Worm (Caenorhabditis elegans) whole organism, early embryonic: ENCODE results near the gene glb-22.

Experiments
- B0310.2 ChIP-seq: sonication (generic microtip); optimal IDR thresholded peaks from 2 replicates; lab custom pipeline; 2016; ENCODE audit warnings: mild to moderate bottlenecking, missing genetic modification characterization, missing compliant biosample characterization
- F13C5.2 ChIP-seq: sonication (generic microtip); optimal IDR thresholded peaks from 2 replicates; lab custom pipeline; 2017; ENCODE audit warnings: mild to moderate bottlenecking, missing genetic modification characterization, inconsistent platforms, missing compliant biosample characterization
- aly-1 ChIP-seq: sonication (generic microtip); optimal IDR thresholded peaks from 2 replicates; lab custom pipeline; 2016; ENCODE audit warnings: missing genetic modification characterization, missing compliant biosample characterization
- ama-1 ChIP-seq: fragments of 150-350 bp; optimal IDR thresholded peaks from 2 replicates; lab custom pipeline; 2014
- ceh-13 ChIP-seq: fragments of 200-800 bp; sonication (Bioruptor generic); optimal IDR thresholded peaks from 2 replicates; lab custom pipeline; 2018; ENCODE audit warnings: mild to moderate bottlenecking, missing genetic modification characterization, missing compliant biosample characterization
- ceh-36 ChIP-seq: sonication (generic microtip); optimal IDR thresholded peaks from 2 replicates; lab custom pipeline; 2016; ENCODE audit warnings: missing genetic modification characterization, inconsistent platforms, missing compliant biosample characterization
- ets-7 ChIP-seq: sonication (generic microtip); optimal IDR thresholded peaks from 2 replicates; lab custom pipeline; 2016; ENCODE audit warnings: missing genotype, missing genetic modification characterization, missing compliant biosample characterization
- flt-1 ChIP-seq: fragments of 200-800 bp; sonication (Bioruptor generic); IDR thresholded peaks from 2 replicates; pipeline ENCODE4 v1.3.6; 2022; ENCODE audit warnings: missing genetic modification characterization, missing compliant biosample characterization
- hmbx-1 ChIP-seq: sonication (generic microtip); optimal IDR thresholded peaks from 2 replicates; lab custom pipeline; 2016; ENCODE audit warnings: mild to moderate bottlenecking, missing genetic modification characterization, missing compliant biosample characterization
- hmg-4 ChIP-seq: fragments of 200-800 bp; sonication (Bioruptor generic); optimal IDR thresholded peaks from 2 replicates; lab custom pipeline; 2018; ENCODE audit warnings: mild to moderate bottlenecking, missing genetic modification characterization, missing compliant biosample characterization
- hnd-1 ChIP-seq: sonication (generic microtip); optimal IDR thresholded peaks from 2 replicates; lab custom pipeline; 2016; ENCODE audit warnings: missing genetic modification characterization, missing compliant biosample characterization
- pes-1 ChIP-seq: fragments of 200-800 bp; sonication (Bioruptor generic); IDR thresholded peaks from 2 replicates; pipeline ENCODE4 v1.3.6; 2022; ENCODE audit warnings: missing genetic modification reagents, missing genetic modification characterization, missing compliant biosample characterization
- scrt-1 ChIP-seq: fragments of 200-800 bp; sonication (Bioruptor generic); IDR thresholded peaks from 2 replicates; pipeline ENCODE4 v1.3.6; 2022; ENCODE audit warnings: missing genetic modification characterization, missing compliant biosample characterization
- sea-1 ChIP-seq: fragments of 200-800 bp; sonication (Bioruptor generic); conservative IDR thresholded peaks from 2 replicates; pipeline ENCODE4 v1.3.6; 2022; ENCODE audit warnings: missing genetic modification characterization, missing compliant biosample characterization
- tbx-11 ChIP-seq: fragments of 200-800 bp; sonication (Bioruptor generic); IDR thresholded peaks from 2 replicates; pipeline ENCODE4 v1.3.6; 2022; ENCODE audit warnings: missing genetic modification characterization, missing compliant biosample characterization
- tbx-37 ChIP-seq: fragments of 200-800 bp; sonication (Bioruptor generic); conservative IDR thresholded peaks from 2 replicates; pipeline ENCODE4 v1.3.6; 2022; ENCODE audit warnings: missing genetic modification reagents, missing genetic modification characterization, missing compliant biosample characterization
- tra-4 ChIP-seq: sonication (generic microtip); optimal IDR thresholded peaks from 2 replicates; lab custom pipeline; 2017; ENCODE audit warnings: missing genetic modification characterization, missing compliant biosample characterization

glb-22 gene

ce11 chrV:14599972-14600371, at the start of gene glb-22:
Gene glb-22, plus strand, starts transcription at chrV:14600272.
- TF ChIP-seq tbx-37 (GFP tag; lab: Robert Waterston, UW) (no peak), scrt-1 (no peak), F13C5.2 (no peak), B0310.2 (tag; lab: Kevin White, UChicago) (no peak), hmbx-1 (no peak), ets-7 (no peak), tra-4 (tag; lab: Kevin White, UChicago) (no peak), ceh-13 (no peak), hnd-1 (tag; lab: Kevin White, UChicago) (no peak), hmg-4 (GFP tag; lab: Kevin White, UChicago) (no peak), pes-1 (GFP tag; lab: Robert Waterston, UW) (no peak), ceh-36 (no peak)

ce11 chrV:14556187-14556586, 43.9 kb upstream of the glb-22 start, which contains the start of gene srg-47:
Gene srg-47, minus strand, starts transcription at chrV:14556287.
- no peak for TF ChIP-seq ama-1
- no peak for TF ChIP-seq tbx-37 (GFP tag; lab: Robert Waterston, UW)
- TF ChIP-seq pes-1 (GFP tag; lab: Robert Waterston, UW) = no peak
- TF ChIP-seq tra-4 (tag; lab: Kevin White, UChicago) = no peak
- TF ChIP-seq scrt-1 = no peak
- TF ChIP-seq B0310.2 (tag; lab: Kevin White, UChicago) = no peak
- TF ChIP-seq flt-1 = no peak
- no peak for TF ChIP-seq hmbx-1
- no peak for TF ChIP-seq hmg-4 (GFP tag; lab: Kevin White, UChicago)
- TF ChIP-seq tbx-11 (GFP tag; lab: Robert Waterston, UW) = no peak
- no peak for TF ChIP-seq ceh-13
- no peak for TF ChIP-seq aly-1
- no peak for TF ChIP-seq sea-1 (GFP tag; lab: Robert Waterston, UW)
- no peak for TF ChIP-seq F13C5.2
- no peak for TF ChIP-seq ceh-36
- TF ChIP-seq hnd-1 (tag; lab: Kevin White, UChicago) = no peak
- TF ChIP-seq ets-7 = no peak

ce11 chrV:14558757-14559156, 41.3 kb upstream of the glb-22 start, which contains the start of gene C53A5.9:
Gene C53A5.9, minus strand, starts transcription at chrV:14558857.
- no peak for TF ChIP-seq ceh-36
- TF ChIP-seq F13C5.2 = no peak
- no peak for TF ChIP-seq tra-4 (tag; lab: Kevin White, UChicago)
- TF ChIP-seq hmbx-1 = no peak
- no peak for TF ChIP-seq tbx-37 (GFP tag; lab: Robert Waterston, UW)

ce11 chrV:14559312-14559711, 40.8 kb upstream of the glb-22 start, which contains the start of gene srt-32:
Gene srt-32, plus strand, starts transcription at chrV:14559612.
- TF ChIP-seq tra-4 (tag; lab: Kevin White, UChicago) (no peak), sea-1 (GFP tag; lab: Robert Waterston, UW) (no peak), hnd-1 (tag; lab: Kevin White, UChicago) (no peak), ets-7 (no peak)

ce11 chrV:14562589-14562988, 37.5 kb upstream of the glb-22 start, which contains the start of gene C53A5.11:
Gene C53A5.11, plus strand, starts transcription at chrV:14562889.
- TF ChIP-seq aly-1 = no peak
- TF ChIP-seq tra-4 (tag; lab: Kevin White, UChicago) = no peak
- no peak for TF ChIP-seq ama-1
- no peak for TF ChIP-seq scrt-1
- no peak for TF ChIP-seq B0310.2 (tag; lab: Kevin White, UChicago)
- no peak for TF ChIP-seq hnd-1 (tag; lab: Kevin White, UChicago)
- no peak for TF ChIP-seq ets-7

ce11 chrV:14576745-14577373, 23.2 kb upstream of the glb-22 start:
- TF ChIP-seq pes-1 (GFP tag; lab: Robert Waterston, UW) = no peak

- no peak for TF ChIP-seq tbx-11 (GFP tag; lab: Robert Waterston, UW)
- TF ChIP-seq hnd-1 (tag; lab: Kevin White, UChicago) = no peak
- TF ChIP-seq tra-4 (tag; lab: Kevin White, UChicago) = no peak
- TF ChIP-seq flt-1 = no peak
- no peak for TF ChIP-seq hmg-4 (GFP tag; lab: Kevin White, UChicago)
- TF ChIP-seq aly-1 = no peak
- TF ChIP-seq ama-1 = no peak
- no peak for TF ChIP-seq ets-7
- no peak for TF ChIP-seq hmbx-1
- TF ChIP-seq pes-1 (GFP tag; lab: Robert Waterston, UW) = no peak
- TF ChIP-seq B0310.2 (tag; lab: Kevin White, UChicago) = no peak
- TF ChIP-seq sea-1 (GFP tag; lab: Robert Waterston, UW) = no peak
- no peak for TF ChIP-seq ceh-13
- TF ChIP-seq scrt-1 = no peak
- TF ChIP-seq F13C5.2 = no peak
Measured at ce11 chrV:14579619-14580018, 20.5 kb upstream of the glb-22 start, which contains the start of gene gar-3. Gene gar-3, minus strand, starts transcription at chrV:14579719.

ce11 chrV:14585351-14585750, 14.7 kb upstream of the glb-22 start, which contains the start of gene Y40H4A.2:
Gene Y40H4A.2, minus strand, starts transcription at chrV:14585451.
- TF ChIP-seq hmbx-1 (no peak), scrt-1 (no peak), aly-1 (no peak), B0310.2 (tag; lab: Kevin White, UChicago) (no peak), pes-1 (GFP tag; lab: Robert Waterston, UW) (no peak), tbx-11 (GFP tag; lab: Robert Waterston, UW) (no peak)

ce11 chrV:14594103-14594502, 6.0 kb upstream of the glb-22 start:
- TF ChIP-seq sea-1 (GFP tag; lab: Robert Waterston, UW) (no peak), aly-1 (no peak), pes-1 (GFP tag; lab: Robert Waterston, UW) (no peak), ceh-36 (no peak), scrt-1 (no peak), hmbx-1 (no peak), tra-4 (tag; lab: Kevin White, UChicago) (no peak), ceh-13 (no peak), flt-1 (no peak), F13C5.2 (no peak), tbx-37 (GFP tag; lab: Robert Waterston, UW) (no peak), tbx-11 (GFP tag; lab: Robert Waterston, UW) (no peak), B0310.2 (tag; lab: Kevin White, UChicago) (no peak), ets-7 (no peak), ama-1 (no peak), hnd-1 (tag; lab: Kevin White, UChicago) (no peak), hmg-4 (GFP tag; lab: Kevin White, UChicago) (no peak)
